Worm (Caenorhabditis elegans) whole organism, L4 larva: Measurements from ENCODE around the gene F58A4.1.
A peak's percentile ranks its signal among the peaks of the same experiment; 100 is the strongest.

Experiments used
- F26F4.8 ChIP-seq: fragments of 200-800 bp; sonication (Bioruptor generic); conservative IDR thresholded peaks from 2 replicates; pipeline ENCODE4 v1.3.6; 2022; ENCODE audit warnings: missing genetic modification characterization, missing compliant biosample characterization
- F44E2.7 ChIP-seq: fragments of 200-800 bp; sonication (Bioruptor generic); IDR thresholded peaks from 2 replicates; pipeline ENCODE4 v2.1.2; 2022; ENCODE audit warnings: missing genetic modification characterization, missing compliant biosample characterization
- F49E8.2 ChIP-seq: sonication (generic microtip); optimal IDR thresholded peaks from 2 replicates; lab custom pipeline; 2016; ENCODE audit warnings: missing compliant biosample characterization, mild to moderate bottlenecking, missing genetic modification characterization, borderline replicate concordance
- T20F7.1 ChIP-seq: fragments of 200-800 bp; sonication (Bioruptor generic); optimal IDR thresholded peaks from 2 replicates; lab custom pipeline; 2018; ENCODE audit warnings: mild to moderate bottlenecking, missing genetic modification characterization, missing compliant biosample characterization
- T26A8.4 ChIP-seq: fragments of 200-800 bp; sonication (Bioruptor generic); IDR thresholded peaks from 2 replicates; pipeline ENCODE4 v1.3.6; 2022; ENCODE audit warnings: missing genetic modification characterization, missing compliant biosample characterization
- Y105C5A.15 ChIP-seq: fragments of 200-800 bp; sonication (Bioruptor generic); IDR thresholded peaks from 2 replicates; pipeline ENCODE4 v1.3.6; 2022; ENCODE audit warnings: missing genetic modification characterization, missing compliant biosample characterization
- aha-1 ChIP-seq: fragments of 150-350 bp; peaks from one replicate; lab custom pipeline; 2014; ENCODE audit warnings: missing biosample characterization, missing genetic modification characterization
- arid-1 ChIP-seq: fragments of 200-800 bp; sonication (Bioruptor generic); conservative IDR thresholded peaks from 2 replicates; pipeline ENCODE4 v1.3.6; 2022; ENCODE audit warnings: missing genetic modification reagents, missing genetic modification characterization, missing compliant biosample characterization
- attf-4 ChIP-seq: sonication (generic microtip); optimal IDR thresholded peaks from 3 replicates; lab custom pipeline; 2017; ENCODE audit warnings: missing biosample characterization, missing genetic modification characterization
- ceh-28 ChIP-seq: fragments of 150-350 bp; optimal IDR thresholded peaks from 2 replicates; lab custom pipeline; 2014; ENCODE audit warnings: missing biosample characterization, missing genetic modification reagents, missing genetic modification characterization
- ceh-44 ChIP-seq: fragments of 200-800 bp; sonication (Bioruptor generic); IDR thresholded peaks from 2 replicates; pipeline ENCODE4 v1.3.6; 2022; ENCODE audit warnings: missing genetic modification reagents, missing genetic modification characterization, missing compliant biosample characterization
- ceh-82 ChIP-seq: sonication (generic microtip); optimal IDR thresholded peaks from 2 replicates; lab custom pipeline; 2017; ENCODE audit warnings: missing biosample characterization, missing genetic modification characterization
- daf-12 ChIP-seq: fragments of 150-350 bp; optimal IDR thresholded peaks from 2 replicates; lab custom pipeline; 2014; ENCODE audit warnings: missing biosample characterization, missing genetic modification reagents, missing genetic modification characterization
- daf-8 ChIP-seq: fragments of 200-800 bp; sonication (Bioruptor generic); IDR thresholded peaks from 2 replicates; pipeline ENCODE4 v1.3.6; 2022; ENCODE audit warnings: missing genetic modification characterization, missing compliant biosample characterization
- dmd-9 ChIP-seq: fragments of 200-800 bp; sonication (Bioruptor generic); IDR thresholded peaks from 2 replicates; pipeline ENCODE4 v1.3.6; 2022; ENCODE audit warnings: missing genetic modification reagents, missing genetic modification characterization, missing compliant biosample characterization
- duxl-1 ChIP-seq: sonication (generic microtip); optimal IDR thresholded peaks from 2 replicates; lab custom pipeline; 2016; ENCODE audit warnings: mild to moderate bottlenecking, missing genetic modification characterization, moderate library complexity, missing compliant biosample characterization; ENCODE audit not compliant: poor library complexity
- egl-27 ChIP-seq: sonication (generic microtip); optimal IDR thresholded peaks from 3 replicates; lab custom pipeline; 2017; ENCODE audit warnings: missing biosample characterization, missing genetic modification reagents, missing genetic modification characterization
- fos-1 ChIP-seq: fragments of 150-350 bp; optimal IDR thresholded peaks from 2 replicates; lab custom pipeline; 2014; ENCODE audit warnings: missing biosample characterization, missing genetic modification characterization
- hlh-11 ChIP-seq: fragments of 200-800 bp; sonication (Bioruptor generic); optimal IDR thresholded peaks from 2 replicates; lab custom pipeline; 2018; ENCODE audit warnings: mild to moderate bottlenecking, missing genetic modification characterization, missing compliant biosample characterization
- hlh-30 ChIP-seq: sonication (generic microtip); optimal IDR thresholded peaks from 2 replicates; lab custom pipeline; 2017; ENCODE audit warnings: antibody characterized with exemption, mild to moderate bottlenecking, missing genetic modification characterization, missing compliant biosample characterization; ENCODE audit not compliant: insufficient read depth
- hmg-1.1 ChIP-seq: fragments of 200-800 bp; sonication (Bioruptor generic); IDR thresholded peaks from 2 replicates; pipeline ENCODE4 v1.3.6; 2022; ENCODE audit warnings: missing genetic modification reagents, missing genetic modification characterization, missing compliant biosample characterization
- jun-1 ChIP-seq: fragments of 150-350 bp; optimal IDR thresholded peaks from 2 replicates; lab custom pipeline; 2014; ENCODE audit warnings: missing biosample characterization, missing genetic modification reagents, missing genetic modification characterization
- lim-7 ChIP-seq: fragments of 200-800 bp; sonication (Bioruptor generic); IDR thresholded peaks from 2 replicates; pipeline ENCODE4 v1.3.6; 2022; ENCODE audit warnings: missing genetic modification characterization, missing compliant biosample characterization
- lin-13 ChIP-seq: fragments of 150-350 bp; optimal IDR thresholded peaks from 2 replicates; lab custom pipeline; 2014; ENCODE audit warnings: missing biosample characterization, missing genetic modification reagents, missing genetic modification characterization
- lin-15B ChIP-seq: fragments of 150-350 bp; sonication (generic microtip); optimal IDR thresholded peaks from 3 replicates; lab custom pipeline; 2014; ENCODE audit warnings: missing biosample characterization, missing genetic modification characterization
- lin-29 ChIP-seq: fragments of 200-800 bp; sonication (Bioruptor generic); IDR thresholded peaks from 2 replicates; pipeline ENCODE4 v1.3.6; 2022; ENCODE audit warnings: missing genetic modification reagents, missing genetic modification characterization, missing compliant biosample characterization
- lin-38 ChIP-seq: fragments of 200-800 bp; sonication (Bioruptor generic); IDR thresholded peaks from 2 replicates; pipeline ENCODE4 v1.3.6; 2022; ENCODE audit warnings: missing genetic modification reagents, missing genetic modification characterization, missing compliant biosample characterization
- lir-3 ChIP-seq: sonication (generic microtip); optimal IDR thresholded peaks from 2 replicates; lab custom pipeline; 2016; ENCODE audit warnings: mild to moderate bottlenecking, missing genetic modification characterization, missing compliant biosample characterization
- mdl-1 ChIP-seq, 2 experiments: fragments of 150-350 bp in 1 of 2; sonication (generic microtip) in 1 of 2; optimal IDR thresholded peaks; 2 replicates each; lab custom pipeline; 2014 to 2017; ENCODE audit warnings: missing biosample characterization in 2 of 2, missing genetic modification characterization in 2 of 2
- mxl-3 ChIP-seq: fragments of 200-800 bp; sonication (Bioruptor generic); optimal IDR thresholded peaks from 2 replicates; lab custom pipeline; 2018; ENCODE audit warnings: mild to moderate bottlenecking, missing genetic modification characterization, missing compliant biosample characterization
- nhr-102 ChIP-seq: sonication (generic microtip); optimal IDR thresholded peaks from 2 replicates; lab custom pipeline; 2016; ENCODE audit warnings: mild to moderate bottlenecking, missing genetic modification characterization, moderate library complexity, missing compliant biosample characterization
- nhr-11 ChIP-seq: fragments of 150-350 bp; optimal IDR thresholded peaks from 2 replicates; lab custom pipeline; 2014; ENCODE audit warnings: missing biosample characterization, missing genetic modification characterization
- nhr-237 ChIP-seq: sonication (generic microtip); optimal IDR thresholded peaks from 2 replicates; lab custom pipeline; 2017; ENCODE audit warnings: missing biosample characterization, missing genetic modification characterization
- nhr-28 ChIP-seq: fragments of 150-350 bp; optimal IDR thresholded peaks from 2 replicates; lab custom pipeline; 2014; ENCODE audit warnings: missing biosample characterization, missing genetic modification characterization
- nhr-41 ChIP-seq: fragments of 200-800 bp; sonication (Bioruptor generic); IDR thresholded peaks from 2 replicates; pipeline ENCODE4 v1.3.6; 2022; ENCODE audit warnings: missing genetic modification reagents, missing genetic modification characterization, missing compliant biosample characterization
- nhr-42 ChIP-seq: fragments of 200-800 bp; sonication (Bioruptor generic); IDR thresholded peaks from 2 replicates; pipeline ENCODE4 v1.3.6; 2022; ENCODE audit warnings: missing genetic modification characterization, missing compliant biosample characterization
- nhr-76 ChIP-seq: fragments of 150-350 bp; optimal IDR thresholded peaks from 2 replicates; lab custom pipeline; 2014; ENCODE audit warnings: missing biosample characterization, missing genetic modification characterization
- nhr-77 ChIP-seq: fragments of 150-350 bp; optimal IDR thresholded peaks from 2 replicates; lab custom pipeline; 2014; ENCODE audit warnings: missing biosample characterization, missing genetic modification characterization
- pha-4 ChIP-seq, 2 experiments: fragments of 150-350 bp in 1 of 2; fragments of 200-800 bp in 1 of 2; sonication (Bioruptor generic) in 1 of 2; IDR thresholded peaks in 1 of 2; optimal IDR thresholded peaks in 1 of 2; 2 replicates each; pipeline versions ENCODE4 v1.3.6 to Lab custom; 2014 to 2022; ENCODE audit warnings: missing genetic modification characterization in 2 of 2, missing genetic modification reagents in 2 of 2, missing biosample characterization in 1 of 2, missing compliant biosample characterization in 1 of 2
- php-3 ChIP-seq: fragments of 200-800 bp; sonication (Bioruptor generic); IDR thresholded peaks from 2 replicates; pipeline ENCODE4 v1.3.6; 2022; ENCODE audit warnings: missing genetic modification reagents, missing genetic modification characterization, missing compliant biosample characterization
- rbr-2 ChIP-seq: sonication (generic microtip); optimal IDR thresholded peaks from 2 replicates; lab custom pipeline; 2016; ENCODE audit warnings: missing genotype, missing genetic modification characterization, missing compliant biosample characterization
- sdz-12 ChIP-seq: fragments of 200-800 bp; sonication (Bioruptor generic); optimal IDR thresholded peaks from 2 replicates; lab custom pipeline; 2018; ENCODE audit warnings: mild to moderate bottlenecking, missing genetic modification characterization, missing compliant biosample characterization
- set-16 ChIP-seq: fragments of 200-800 bp; sonication (Bioruptor generic); IDR thresholded peaks from 2 replicates; pipeline ENCODE4 v1.3.6; 2022; ENCODE audit warnings: missing genetic modification reagents, missing genetic modification characterization, missing compliant biosample characterization
- spr-1 ChIP-seq: sonication (generic microtip); optimal IDR thresholded peaks from 2 replicates; lab custom pipeline; 2016; ENCODE audit warnings: mild to moderate bottlenecking, missing genetic modification characterization, missing compliant biosample characterization
- tag-97 ChIP-seq: fragments of 200-800 bp; sonication (Bioruptor generic); IDR thresholded peaks from 2 replicates; pipeline ENCODE4 v1.3.6; 2022; ENCODE audit warnings: missing genetic modification characterization, missing compliant biosample characterization
- unc-130 ChIP-seq: sonication (generic microtip); optimal IDR thresholded peaks from 2 replicates; lab custom pipeline; 2016; ENCODE audit warnings: missing genetic modification reagents, missing genetic modification characterization, missing compliant biosample characterization
- unc-62 ChIP-seq, 3 experiments: fragments of 150-350 bp in 1 of 3; sonication (generic microtip); optimal IDR thresholded peaks in 2 of 3; peaks in 1 of 3; 1 replicate in 1 of 3; 2 replicates in 2 of 3; lab custom pipeline; 2014 to 2017; ENCODE audit warnings: missing biosample characterization in 3 of 3, missing genetic modification characterization in 3 of 3, missing genetic modification reagents in 3 of 3, missing genotype in 1 of 3
- zip-2 ChIP-seq: fragments of 150-350 bp; optimal IDR thresholded peaks from 2 replicates; lab custom pipeline; 2014; ENCODE audit warnings: missing biosample characterization, missing genetic modification characterization
- ztf-7 ChIP-seq: fragments of 150-350 bp; optimal IDR thresholded peaks from 2 replicates; lab custom pipeline; 2014; ENCODE audit warnings: missing biosample characterization, missing genetic modification characterization

F58A4.1 gene

ce11 chrIII:9645099-9645498, 46.8 kb downstream of the F58A4.1 start:
- TF ChIP-seq nhr-28 (tag; lab: Kevin White, UChicago): peak; percentile 4
- TF ChIP-seq nhr-11: no peak
- TF ChIP-seq mxl-3 (GFP tag; lab: Kevin White, UChicago): no peak

- TF ChIP-seq daf-12 (tag; lab: Kevin White, UChicago) (no peak), nhr-42 (GFP tag; lab: Robert Waterston, UW) (no peak), hmg-1.1 (GFP tag; lab: Robert Waterston, UW) (no peak), nhr-28 (tag; lab: Kevin White, UChicago) (peak; percentile 53), unc-130 (GFP tag; lab: Kevin White, UChicago) (no peak), duxl-1 (tag; lab: Kevin White, UChicago) (no peak), tag-97 (GFP tag; lab: Robert Waterston, UW) (no peak), nhr-11 (no peak), nhr-41 (GFP tag; lab: Robert Waterston, UW) (no peak), ztf-7 (tag; lab: Kevin White, UChicago) (no peak), attf-4 (no peak), ceh-28 (tag; lab: Kevin White, UChicago) (no peak), mdl-1 (tag; optimal IDR thresholded peaks at IDR 0.05; lab: Kevin White, UChicago) (peak in 1 of 2 experiments; percentile 19), nhr-102 (no peak), ceh-44 (GFP tag; lab: Robert Waterston, UW) (no peak), rbr-2 (tag; lab: Kevin White, UChicago) (no peak), hlh-30 (tag; lab: Kevin White, UChicago) (peak; percentile 43), nhr-77 (no peak), T26A8.4 (no peak), lin-13 (GFP tag; lab: Kevin White, UChicago) (no peak), egl-27 (tag; lab: Kevin White, UChicago) (no peak), spr-1 (tag; lab: Kevin White, UChicago) (no peak), F44E2.7 (GFP tag; lab: Robert Waterston, UW) (no peak), arid-1 (GFP tag; lab: Robert Waterston, UW) (no peak), dmd-9 (GFP tag; lab: Robert Waterston, UW) (no peak), unc-62 (GFP tag; optimal IDR thresholded peaks at IDR 0.05 in 1 of 2; lab: Kevin White, UChicago) (peak in 1 of 2 experiments; percentile 93), unc-62 (tag; optimal IDR thresholded peaks at IDR 0.05; lab: Kevin White, UChicago) (no peak), mxl-3 (GFP tag; lab: Kevin White, UChicago) (peak; percentile 34), set-16 (GFP tag; lab: Robert Waterston, UW) (no peak), zip-2 (tag; lab: Kevin White, UChicago) (no peak), daf-8 (GFP tag; lab: Robert Waterston, UW) (no peak), F49E8.2 (tag; lab: Kevin White, UChicago) (no peak), sdz-12 (GFP tag; lab: Kevin White, UChicago) (no peak), lin-29 (GFP tag; lab: Robert Waterston, UW) (no peak), lin-15B (no peak), aha-1 (tag; lab: Kevin White, UChicago) (peak; percentile 23), lir-3 (tag; lab: Kevin White, UChicago) (no peak), Y105C5A.15 (no peak), F26F4.8 (GFP tag; lab: Robert Waterston, UW) (no peak), nhr-76 (tag; lab: Kevin White, UChicago) (no peak), ceh-82 (tag; lab: Kevin White, UChicago) (no peak), jun-1 (tag; lab: Kevin White, UChicago) (no peak), lin-38 (GFP tag; lab: Robert Waterston, UW) (no peak), hlh-11 (tag; lab: Kevin White, UChicago) (peak; percentile 21), fos-1 (tag; lab: Kevin White, UChicago) (no peak), php-3 (GFP tag; lab: Robert Waterston, UW) (no peak), pha-4 (GFP tag; IDR thresholded peaks at IDR 0.05; lab: Robert Waterston, UW) (no peak), pha-4 (tag; optimal IDR thresholded peaks at IDR 0.05; lab: Kevin White, UChicago) (no peak), T20F7.1 (GFP tag; lab: Kevin White, UChicago) (no peak), lim-7 (GFP tag; lab: Robert Waterston, UW) (no peak), nhr-237 (tag; lab: Kevin White, UChicago) (no peak)
Observed at ce11 chrIII:9646440-9647021, 48.3 kb downstream of the F58A4.1 start.
